Worm (Caenorhabditis elegans) whole organism, L3 larva: ENCODE measurements around the gene srh-279.

ENCODE experiments used
- ceh-28 ChIP-seq: fragments of 150-350 bp; optimal IDR thresholded peaks from 2 replicates; lab custom pipeline; 2014; ENCODE audit warnings: missing biosample characterization, missing genetic modification reagents, missing genetic modification characterization
- elt-1 ChIP-seq: fragments of 150-350 bp; optimal IDR thresholded peaks from 2 replicates; lab custom pipeline; 2014; ENCODE audit warnings: missing biosample characterization, missing genetic modification characterization
- elt-2 ChIP-seq: sonication (generic microtip); optimal IDR thresholded peaks from 2 replicates; lab custom pipeline; 2016; ENCODE audit warnings: missing genetic modification reagents, mild to moderate bottlenecking, missing genetic modification characterization, missing compliant biosample characterization
- lin-39 ChIP-seq: fragments of 150-350 bp; optimal IDR thresholded peaks from 2 replicates; lab custom pipeline; 2018; ENCODE audit warnings: missing biosample characterization, missing genetic modification reagents, missing genetic modification characterization
- pha-4 ChIP-seq: fragments of 150-350 bp; optimal IDR thresholded peaks from 2 replicates; lab custom pipeline; 2014; ENCODE audit warnings: missing biosample characterization, missing genetic modification reagents, missing genetic modification characterization
- zag-1 ChIP-seq: fragments of 150-350 bp; optimal IDR thresholded peaks from 2 replicates; lab custom pipeline; 2014; ENCODE audit warnings: missing biosample characterization, missing genetic modification characterization

- no peak for TF ChIP-seq elt-2 (tag; lab: Kevin White, UChicago)
- no peak for TF ChIP-seq pha-4 (tag; lab: Kevin White, UChicago)
- no peak for TF ChIP-seq zag-1 (tag; lab: Kevin White, UChicago)
- TF ChIP-seq elt-1 = no peak
- no peak for TF ChIP-seq lin-39 (tag; lab: Kevin White, UChicago)
- no peak for TF ChIP-seq ceh-28 (tag; lab: Kevin White, UChicago)
These were observed 10.4 kb downstream of the srh-279 start, which contains the start of gene F11A5.18 for ce11 chrV:16202618-16203017.
